Fruit fly (Drosophila melanogaster) whole organism, prepupa: Measurements from ENCODE around the gene Rab40.

Experiments used
- Blimp-1 ChIP-seq: fragments of 200-800 bp; sonication (Bioruptor generic); optimal IDR thresholded peaks from 3 replicates; lab custom pipeline; 2017; ENCODE audit warnings: missing biosample characterization, missing genetic modification characterization, mild to moderate bottlenecking, moderate library complexity, missing genetic modification reagents
- CG10669 ChIP-seq: fragments of 200-800 bp; sonication (Bioruptor generic); optimal IDR thresholded peaks from 3 replicates; lab custom pipeline; 2018; ENCODE audit warnings: missing biosample characterization, mild to moderate bottlenecking, missing genetic modification characterization, moderate library complexity
- CG11294 ChIP-seq: fragments of 200-800 bp; sonication (Bioruptor generic); IDR thresholded peaks from 2 replicates; pipeline ENCODE4 v1.3.6; 2022; ENCODE audit warnings: missing biosample characterization, missing genetic modification characterization
- CG11902 ChIP-seq: fragments of 200-800 bp; sonication (Bioruptor generic); optimal IDR thresholded peaks from 3 replicates; lab custom pipeline; 2016; ENCODE audit warnings: missing biosample characterization, missing genetic modification characterization
- CG15336 ChIP-seq: fragments of 200-800 bp; sonication (Bioruptor generic); IDR thresholded peaks from 2 replicates; pipeline ENCODE4 v1.3.6; 2022; ENCODE audit warnings: missing biosample characterization, missing genetic modification characterization
- CG1621 ChIP-seq: fragments of 200-800 bp; sonication (Bioruptor generic); optimal IDR thresholded peaks from 3 replicates; lab custom pipeline; 2018; ENCODE audit warnings: missing biosample characterization, mild to moderate bottlenecking, missing genetic modification characterization
- CG16779 ChIP-seq: fragments of 200-800 bp; sonication (Bioruptor generic); optimal IDR thresholded peaks from 3 replicates; lab custom pipeline; 2017; ENCODE audit warnings: missing biosample characterization, mild to moderate bottlenecking, missing genetic modification characterization
- CG3032 ChIP-seq: fragments of 200-800 bp; optimal IDR thresholded peaks from 2 replicates; lab custom pipeline; 2019; ENCODE audit warnings: missing biosample characterization, mild to moderate bottlenecking, missing genetic modification characterization, moderate library complexity
- CG32006 ChIP-seq: fragments of 200-800 bp; sonication (Bioruptor generic); optimal IDR thresholded peaks from 3 replicates; lab custom pipeline; 2017; ENCODE audit warnings: missing biosample characterization, mild to moderate bottlenecking, missing genetic modification characterization
- CG34406 ChIP-seq: fragments of 200-800 bp; sonication (Bioruptor generic); optimal IDR thresholded peaks from 3 replicates; lab custom pipeline; 2016; ENCODE audit warnings: missing biosample characterization, missing genetic modification characterization
- CG6163 ChIP-seq: fragments of 200-800 bp; sonication (Bioruptor generic); IDR thresholded peaks from 3 replicates; pipeline ENCODE4 v1.3.6; 2022; ENCODE audit warnings: missing biosample characterization, missing genetic modification characterization
- CG6276 ChIP-seq: fragments of 200-800 bp; sonication (Bioruptor generic); optimal IDR thresholded peaks from 2 replicates; lab custom pipeline; 2017; ENCODE audit warnings: missing biosample characterization, mild to moderate bottlenecking, missing genetic modification characterization
- CG6792 ChIP-seq: fragments of 200-800 bp; sonication (Bioruptor generic); optimal IDR thresholded peaks from 3 replicates; lab custom pipeline; 2016; ENCODE audit warnings: missing biosample characterization, missing genetic modification characterization
- CG6808 ChIP-seq: fragments of 200-800 bp; sonication (Bioruptor generic); optimal IDR thresholded peaks from 3 replicates; lab custom pipeline; 2017; ENCODE audit warnings: missing biosample characterization, missing genetic modification characterization, mild to moderate bottlenecking, moderate library complexity, missing genetic modification reagents
- CG6854 ChIP-seq: fragments of 200-800 bp; sonication (Bioruptor generic); optimal IDR thresholded peaks from 2 replicates; lab custom pipeline; 2017; ENCODE audit warnings: missing biosample characterization, mild to moderate bottlenecking, missing genetic modification characterization
- CG8119 ChIP-seq: fragments of 200-800 bp; sonication (Bioruptor generic); IDR thresholded peaks from 3 replicates; pipeline ENCODE4 v1.3.6; 2022; ENCODE audit warnings: missing biosample characterization, missing genetic modification characterization
- CG8319 ChIP-seq: fragments of 200-800 bp; sonication (Bioruptor generic); optimal IDR thresholded peaks from 3 replicates; lab custom pipeline; 2016; ENCODE audit warnings: missing biosample characterization, missing genetic modification characterization
- CG8632 ChIP-seq: fragments of 200-800 bp; sonication (Bioruptor generic); optimal IDR thresholded peaks from 3 replicates; lab custom pipeline; 2016; ENCODE audit warnings: missing biosample characterization, missing genetic modification characterization
- Eip75B ChIP-seq: fragments of 200-800 bp; sonication (Bioruptor generic); optimal IDR thresholded peaks from 3 replicates; lab custom pipeline; 2016; ENCODE audit warnings: missing biosample characterization, missing genetic modification characterization
- Eip78C ChIP-seq: fragments of 200-800 bp; sonication (Bioruptor generic); peaks from one replicate; lab custom pipeline; 2016; ENCODE audit warnings: missing biosample characterization, missing genetic modification characterization
- Eip93F ChIP-seq: fragments of 200-800 bp; sonication (Bioruptor generic); optimal IDR thresholded peaks from 2 replicates; lab custom pipeline; 2016; ENCODE audit warnings: missing biosample characterization, mild to moderate bottlenecking, missing genetic modification characterization
- Ets21C ChIP-seq: fragments of 200-800 bp; sonication (Bioruptor generic); optimal IDR thresholded peaks from 3 replicates; lab custom pipeline; 2016; ENCODE audit warnings: missing biosample characterization, missing genetic modification characterization
- Ets96B ChIP-seq: fragments of 200-800 bp; optimal IDR thresholded peaks from 2 replicates; lab custom pipeline; 2019; ENCODE audit warnings: missing biosample characterization, mild to moderate bottlenecking, missing genetic modification characterization, moderate library complexity
- Gug ChIP-seq: fragments of 200-800 bp; sonication (Bioruptor generic); IDR thresholded peaks from 2 replicates; pipeline ENCODE4 v1.3.6; 2022; ENCODE audit warnings: missing biosample characterization, missing genetic modification characterization
- Hr38 ChIP-seq: sonication (Bioruptor generic); optimal IDR thresholded peaks from 2 replicates; lab custom pipeline; 2016; ENCODE audit warnings: missing biosample characterization, missing genetic modification characterization
- Hr39 ChIP-seq: fragments of 200-800 bp; sonication (Bioruptor generic); optimal IDR thresholded peaks from 2 replicates; lab custom pipeline; 2016; ENCODE audit warnings: missing biosample characterization, missing genetic modification characterization
- Lpt ChIP-seq: fragments of 200-800 bp; sonication (Bioruptor generic); optimal IDR thresholded peaks from 3 replicates; lab custom pipeline; 2016; ENCODE audit warnings: missing biosample characterization, missing genetic modification characterization
- Met ChIP-seq: fragments of 200-800 bp; sonication (Bioruptor generic); optimal IDR thresholded peaks from 3 replicates; lab custom pipeline; 2016; ENCODE audit warnings: missing biosample characterization, missing genetic modification characterization
- OdsH ChIP-seq: fragments of 200-800 bp; sonication (Bioruptor generic); optimal IDR thresholded peaks from 3 replicates; lab custom pipeline; 2016; ENCODE audit warnings: missing biosample characterization, missing genetic modification characterization
- Smox ChIP-seq: fragments of 200-800 bp; sonication (Bioruptor generic); optimal IDR thresholded peaks from 3 replicates; lab custom pipeline; 2016; ENCODE audit warnings: missing biosample characterization, missing genetic modification characterization
- Sox102F ChIP-seq: fragments of 200-800 bp; sonication (Bioruptor generic); optimal IDR thresholded peaks from 2 replicates; lab custom pipeline; 2016; ENCODE audit warnings: missing biosample characterization, mild to moderate bottlenecking, missing genetic modification characterization
- Sox14 ChIP-seq: fragments of 200-800 bp; sonication (Bioruptor generic); optimal IDR thresholded peaks from 3 replicates; lab custom pipeline; 2016; ENCODE audit warnings: missing biosample characterization, missing genetic modification characterization
- Sox15 ChIP-seq: fragments of 200-800 bp; sonication (Bioruptor generic); optimal IDR thresholded peaks from 3 replicates; lab custom pipeline; 2016; ENCODE audit warnings: missing biosample characterization, missing genetic modification characterization
- achi ChIP-seq: fragments of 200-800 bp; sonication (Bioruptor generic); optimal IDR thresholded peaks from 3 replicates; lab custom pipeline; 2016; ENCODE audit warnings: missing biosample characterization, missing genetic modification characterization
- acj6 ChIP-seq: fragments of 200-800 bp; sonication (Bioruptor generic); optimal IDR thresholded peaks from 3 replicates; lab custom pipeline; 2016; ENCODE audit warnings: missing biosample characterization, missing genetic modification characterization
- cyc ChIP-seq: fragments of 200-800 bp; sonication (Bioruptor generic); optimal IDR thresholded peaks from 3 replicates; lab custom pipeline; 2016; ENCODE audit warnings: missing biosample characterization, missing genetic modification characterization
- dac ChIP-seq: fragments of 200-800 bp; sonication (Bioruptor generic); optimal IDR thresholded peaks from 2 replicates; lab custom pipeline; 2017; ENCODE audit warnings: missing biosample characterization, mild to moderate bottlenecking, missing genetic modification characterization
- eg ChIP-seq: fragments of 200-800 bp; sonication (Bioruptor generic); IDR thresholded peaks from 3 replicates; pipeline ENCODE4 v1.3.6; 2022; ENCODE audit warnings: missing biosample characterization, missing genetic modification characterization
- esn ChIP-seq: fragments of 200-800 bp; sonication (Bioruptor generic); optimal IDR thresholded peaks from 2 replicates; lab custom pipeline; 2016; ENCODE audit warnings: missing biosample characterization, mild to moderate bottlenecking, missing genetic modification characterization, moderate library complexity
- fd59A ChIP-seq: fragments of 200-800 bp; sonication (Bioruptor generic); optimal IDR thresholded peaks from 2 replicates; lab custom pipeline; 2017; ENCODE audit warnings: missing biosample characterization, mild to moderate bottlenecking, missing genetic modification characterization, missing genetic modification reagents
- fd85E ChIP-seq: fragments of 200-800 bp; sonication (Bioruptor generic); optimal IDR thresholded peaks from 3 replicates; lab custom pipeline; 2016; ENCODE audit warnings: missing biosample characterization, missing genetic modification characterization
- fkh ChIP-seq: fragments of 200-800 bp; sonication (Bioruptor generic); optimal IDR thresholded peaks from 3 replicates; lab custom pipeline; 2017; ENCODE audit warnings: missing biosample characterization, mild to moderate bottlenecking, missing genetic modification characterization, moderate library complexity
- lz ChIP-seq: fragments of 200-800 bp; sonication (Bioruptor generic); optimal IDR thresholded peaks from 3 replicates; lab custom pipeline; 2016; ENCODE audit warnings: missing biosample characterization, missing genetic modification characterization
- net ChIP-seq: fragments of 200-800 bp; sonication (Bioruptor generic); optimal IDR thresholded peaks from 3 replicates; lab custom pipeline; 2016; ENCODE audit warnings: missing biosample characterization, missing genetic modification characterization
- pdm3 ChIP-seq: fragments of 200-800 bp; sonication (Bioruptor generic); optimal IDR thresholded peaks from 3 replicates; lab custom pipeline; 2016; ENCODE audit warnings: missing biosample characterization, missing genetic modification characterization
- salr ChIP-seq, 2 experiments: fragments of 200-800 bp; sonication (Bioruptor generic); optimal IDR thresholded peaks; 3 replicates each; lab custom pipeline; 2016 to 2018; ENCODE audit warnings: missing biosample characterization in 2 of 2, missing genetic modification characterization in 2 of 2, mild to moderate bottlenecking in 1 of 2
- spab ChIP-seq: fragments of 200-800 bp; sonication (Bioruptor generic); optimal IDR thresholded peaks from 2 replicates; lab custom pipeline; 2017; ENCODE audit warnings: missing biosample characterization, mild to moderate bottlenecking, missing genetic modification characterization, missing genetic modification reagents
- ss ChIP-seq, 2 experiments: fragments of 200-800 bp; sonication (Bioruptor generic); optimal IDR thresholded peaks; 2 replicates in 1 of 2; 3 replicates in 1 of 2; lab custom pipeline; 2017 to 2018; ENCODE audit warnings: mild to moderate bottlenecking in 2 of 2, missing biosample characterization in 2 of 2, missing genetic modification characterization in 2 of 2, moderate library complexity in 1 of 2
- topi ChIP-seq: fragments of 200-800 bp; sonication (Bioruptor generic); optimal IDR thresholded peaks from 3 replicates; lab custom pipeline; 2016; ENCODE audit warnings: missing biosample characterization, missing genetic modification characterization
- vri ChIP-seq: fragments of 200-800 bp; sonication (Bioruptor generic); optimal IDR thresholded peaks from 3 replicates; lab custom pipeline; 2016; ENCODE audit warnings: missing biosample characterization, mild to moderate bottlenecking, missing genetic modification characterization

Rab40 gene

dm6 chrX:12472244-12472736, 9.4 kb upstream of the Rab40 start (continued):
- TF ChIP-seq lz (peak; percentile 91), salr (GFP tag; optimal IDR thresholded peaks at IDR 0.05; lab: Kevin White, UChicago) (peak; percentile 72 to 91), CG6163 (GFP tag; lab: Robert Waterston, UW) (peak; percentile 96), Lpt (peak; percentile 91), cyc (GFP tag; lab: Kevin White, UChicago) (peak; percentile 86), OdsH (peak; percentile 94), Met (GFP tag; lab: Kevin White, UChicago) (peak; percentile 92), CG11294 (GFP tag; lab: Robert Waterston, UW) (peak; percentile 95), vri (GFP tag; lab: Kevin White, UChicago) (peak; percentile 85), CG6792 (GFP tag; lab: Kevin White, UChicago) (peak; percentile 89), fkh (GFP tag; lab: Kevin White, UChicago) (peak; percentile 81), Gug (GFP tag; lab: Robert Waterston, UW) (peak; percentile 96), CG6276 (peak; percentile 89), esn (peak; percentile 94), Sox14 (GFP tag; lab: Kevin White, UChicago) (peak; percentile 86), achi (GFP tag; lab: Kevin White, UChicago) (peak; percentile 92), Ets21C (GFP tag; lab: Kevin White, UChicago) (peak; percentile 76), CG6854 (peak; percentile 63), Eip75B (peak; percentile 91), CG1621 (peak; percentile 82), spab (peak; percentile 84)

DNA sequence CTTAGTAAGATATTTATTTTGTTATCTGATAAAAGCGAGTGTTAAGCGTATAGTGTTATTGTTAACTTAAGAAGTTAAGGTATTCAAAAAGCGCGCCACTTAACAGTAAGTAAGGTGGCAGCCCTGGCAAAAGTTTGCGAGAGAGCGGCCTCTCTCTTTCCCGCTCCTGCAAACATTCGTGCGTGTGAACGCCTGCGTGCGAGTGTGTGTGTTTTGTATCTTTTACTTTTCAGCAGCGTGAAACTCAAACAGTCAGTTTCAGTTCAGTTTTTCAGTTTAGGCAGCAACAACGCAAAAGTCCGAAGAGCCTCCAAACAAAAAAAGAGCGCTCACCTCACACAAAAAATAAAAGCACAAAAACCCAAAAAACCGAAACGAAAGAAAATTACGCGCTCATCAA, 8.5 kb upstream of the Rab40 start:
- no peak for TF ChIP-seq Ets96B
- no peak for TF ChIP-seq CG34406 (GFP tag; lab: Kevin White, UChicago)
- no peak for TF ChIP-seq Smox
- peak; percentile 22 for TF ChIP-seq Sox102F
- TF ChIP-seq OdsH = no peak
- 0 out of 3 replicates have a peak, but pooled peaks have one; percentile 13 for TF ChIP-seq CG8119 (GFP tag; lab: Robert Waterston, UW)
- no peak for TF ChIP-seq CG8632 (GFP tag; lab: Kevin White, UChicago)
- no peak for TF ChIP-seq achi (GFP tag; lab: Kevin White, UChicago)
- no peak for TF ChIP-seq fd85E (GFP tag; lab: Kevin White, UChicago)
- TF ChIP-seq Blimp-1 (GFP tag; lab: Kevin White, UChicago) = no peak
- no peak for TF ChIP-seq Hr38 (GFP tag; lab: Kevin White, UChicago)
- TF ChIP-seq Met (GFP tag; lab: Kevin White, UChicago) = no peak
- TF ChIP-seq CG3032 (tag; lab: Kevin White, UChicago) = no peak
- no peak for TF ChIP-seq Eip93F (GFP tag; lab: Kevin White, UChicago)
- peak; percentile 55 for TF ChIP-seq Eip78C
- no peak for TF ChIP-seq pdm3 (GFP tag; lab: Kevin White, UChicago)
- no peak for TF ChIP-seq CG15336 (GFP tag; lab: Robert Waterston, UW)
- no peak for TF ChIP-seq CG11294 (GFP tag; lab: Robert Waterston, UW)
- TF ChIP-seq lz = no peak
- no peak for TF ChIP-seq net (GFP tag; lab: Kevin White, UChicago)
- TF ChIP-seq CG6163 (GFP tag; lab: Robert Waterston, UW) = peak; percentile 44; the same call in 2 of the 3 replicates
- no peak for TF ChIP-seq acj6
- TF ChIP-seq CG6276 = no peak
- TF ChIP-seq CG6792 (GFP tag; lab: Kevin White, UChicago) = no peak
- no peak for TF ChIP-seq CG1621
- TF ChIP-seq CG11902 (GFP tag; lab: Kevin White, UChicago) = no peak
- TF ChIP-seq CG10669 (GFP tag; lab: Kevin White, UChicago) = no peak
- no peak for TF ChIP-seq dac (GFP tag; lab: Kevin White, UChicago)
- TF ChIP-seq CG16779 (tag; lab: Kevin White, UChicago) = peak; percentile 2
- TF ChIP-seq ss (GFP tag; optimal IDR thresholded peaks at IDR 0.05; lab: Kevin White, UChicago) = peak in 1 of 2 experiments; percentile 7
- TF ChIP-seq Gug (GFP tag; lab: Robert Waterston, UW) = no peak
- TF ChIP-seq CG32006 (GFP tag; lab: Kevin White, UChicago) = no peak
- no peak for TF ChIP-seq Hr39 (GFP tag; lab: Kevin White, UChicago)
- no peak for TF ChIP-seq CG8319
- TF ChIP-seq CG6808 = no peak
- TF ChIP-seq spab = no peak
- TF ChIP-seq fd59A = no peak
- peak; percentile 63; the same call in 2 of the 3 replicates for TF ChIP-seq eg (GFP tag; lab: Robert Waterston, UW)
- TF ChIP-seq Sox15 = no peak
- TF ChIP-seq topi (GFP tag; lab: Kevin White, UChicago) = no peak
